Fruit fly (Drosophila melanogaster) whole organism, embryonic: ENCODE results near the gene Rab18.

Experiments used
- Atf6 ChIP-seq: fragments of 200-800 bp; sonication (Bioruptor generic); IDR thresholded peaks from 2 replicates; pipeline ENCODE4 v1.3.6; 2022; ENCODE audit warnings: missing biosample characterization, missing genetic modification characterization
- B-H1 ChIP-seq: fragments of 200-800 bp; sonication (Bioruptor generic); IDR thresholded peaks from 3 replicates; pipeline ENCODE4 v1.3.6; 2022; ENCODE audit warnings: missing biosample characterization, missing genetic modification characterization
- Bgb ChIP-seq: fragments of 200-800 bp; sonication (Bioruptor generic); IDR thresholded peaks from 2 replicates; pipeline ENCODE4 v1.3.6; 2022; ENCODE audit warnings: missing biosample characterization, missing genetic modification characterization; ENCODE audit not compliant: partially characterized antibody
- CG10147 ChIP-seq: fragments of 200-800 bp; sonication (Bioruptor generic); optimal IDR thresholded peaks from 2 replicates; lab custom pipeline; 2019; ENCODE audit warnings: missing biosample characterization, mild to moderate bottlenecking, missing genetic modification characterization, moderate library complexity
- CG10979 ChIP-seq: fragments of 200-800 bp; sonication (Bioruptor generic); optimal IDR thresholded peaks from 2 replicates; lab custom pipeline; 2018; ENCODE audit warnings: missing biosample characterization, mild to moderate bottlenecking, missing genetic modification characterization, moderate library complexity
- CG11398 ChIP-seq: fragments of 200-800 bp; sonication (Bioruptor generic); optimal IDR thresholded peaks from 2 replicates; lab custom pipeline; 2016; ENCODE audit warnings: missing biosample characterization, missing genetic modification characterization
- CG11456 ChIP-seq: fragments of 200-800 bp; sonication (Bioruptor generic); IDR thresholded peaks from 3 replicates; pipeline ENCODE4 v1.3.6; 2022; ENCODE audit warnings: missing biosample characterization, missing genetic modification characterization
- CG11696 ChIP-seq: fragments of 200-800 bp; sonication (Bioruptor generic); IDR thresholded peaks from 2 replicates; pipeline ENCODE4 v1.3.6; 2022; ENCODE audit warnings: missing biosample characterization, missing genetic modification characterization
- CG12071 ChIP-seq: fragments of 200-800 bp; sonication (Bioruptor generic); optimal IDR thresholded peaks from 3 replicates; lab custom pipeline; 2018; ENCODE audit warnings: missing biosample characterization, mild to moderate bottlenecking, missing genetic modification characterization
- CG12104 ChIP-seq: fragments of 200-800 bp; sonication (Bioruptor generic); optimal IDR thresholded peaks from 3 replicates; lab custom pipeline; 2016; ENCODE audit warnings: missing biosample characterization, missing genetic modification characterization
- CG12236 ChIP-seq: fragments of 200-800 bp; sonication (Bioruptor generic); optimal IDR thresholded peaks from 2 replicates; lab custom pipeline; 2016; ENCODE audit warnings: missing biosample characterization, missing genetic modification characterization
- CG12769 ChIP-seq: fragments of 200-800 bp; sonication (Bioruptor generic); optimal IDR thresholded peaks from 2 replicates; lab custom pipeline; 2019; ENCODE audit warnings: missing biosample characterization, mild to moderate bottlenecking, missing genetic modification characterization, moderate library complexity
- CG14014 ChIP-seq: fragments of 200-800 bp; sonication (Bioruptor generic); IDR thresholded peaks from 2 replicates; pipeline ENCODE4 v1.3.6; 2022; ENCODE audit warnings: missing biosample characterization, missing genetic modification characterization
- CG15514 ChIP-seq: fragments of 200-800 bp; sonication (Bioruptor generic); optimal IDR thresholded peaks from 3 replicates; lab custom pipeline; 2017; ENCODE audit warnings: missing biosample characterization, missing genetic modification characterization, mild to moderate bottlenecking, moderate library complexity, missing genetic modification reagents
- CG16779 ChIP-seq: fragments of 200-800 bp; sonication (Bioruptor generic); IDR thresholded peaks from 2 replicates; pipeline ENCODE4 v1.3.6; 2022; ENCODE audit warnings: missing biosample characterization, missing genetic modification characterization
- CG18011 ChIP-seq: fragments of 200-800 bp; sonication (Bioruptor generic); optimal IDR thresholded peaks from 2 replicates; lab custom pipeline; 2017; ENCODE audit warnings: missing biosample characterization, missing genetic modification characterization, mild to moderate bottlenecking, moderate library complexity, missing genotype
- CG2875 ChIP-seq: fragments of 200-800 bp; sonication (Bioruptor generic); optimal IDR thresholded peaks from 2 replicates; lab custom pipeline; 2017; ENCODE audit warnings: missing biosample characterization, mild to moderate bottlenecking, missing genetic modification characterization, missing genetic modification reagents
- CG3407 ChIP-seq: fragments of 200-800 bp; sonication (Bioruptor generic); optimal IDR thresholded peaks from 2 replicates; lab custom pipeline; 2018; ENCODE audit warnings: missing biosample characterization, mild to moderate bottlenecking, missing genetic modification characterization
- CG42726 ChIP-seq: fragments of 200-800 bp; sonication (Bioruptor generic); IDR thresholded peaks from 2 replicates; pipeline ENCODE4 v1.3.6; 2022; ENCODE audit warnings: missing biosample characterization, missing genetic modification characterization; ENCODE audit not compliant: partially characterized antibody
- CTCF ChIP-seq: fragments of 200-800 bp; sonication (Bioruptor generic); optimal IDR thresholded peaks from 2 replicates; lab custom pipeline; 2017; ENCODE audit warnings: missing biosample characterization, mild to moderate bottlenecking, missing genetic modification characterization, moderate library complexity
- CoRest ChIP-seq: fragments of 200-800 bp; sonication (Bioruptor generic); optimal IDR thresholded peaks from 3 replicates; lab custom pipeline; 2018; ENCODE audit warnings: missing biosample characterization, mild to moderate bottlenecking, missing genetic modification characterization, moderate library complexity
- Dip3 ChIP-seq: fragments of 200-800 bp; sonication (Bioruptor generic); optimal IDR thresholded peaks from 3 replicates; lab custom pipeline; 2016; ENCODE audit warnings: missing biosample characterization, missing genetic modification characterization
- Dll ChIP-seq: fragments of 200-800 bp; sonication (Bioruptor generic); IDR thresholded peaks from 4 replicates; pipeline ENCODE4 v1.3.6; 2022; ENCODE audit warnings: missing biosample characterization, missing genetic modification characterization; ENCODE audit not compliant: partially characterized antibody
- Doc2 ChIP-seq: fragments of 200-800 bp; sonication (Bioruptor generic); IDR thresholded peaks from 2 replicates; pipeline ENCODE4 v1.3.6; 2022; ENCODE audit warnings: missing biosample characterization, missing genetic modification characterization
- Dp ChIP-seq: fragments of 200-800 bp; sonication (Bioruptor generic); optimal IDR thresholded peaks from 2 replicates; lab custom pipeline; 2018; ENCODE audit warnings: missing biosample characterization, mild to moderate bottlenecking, missing genetic modification characterization, moderate library complexity
- Ets97D ChIP-seq: fragments of 200-800 bp; sonication (Bioruptor generic); optimal IDR thresholded peaks from 3 replicates; lab custom pipeline; 2016; ENCODE audit warnings: missing biosample characterization, missing genetic modification characterization
- Kr ChIP-seq: fragments of 200-800 bp; sonication (Bioruptor generic); optimal IDR thresholded peaks from 2 replicates; lab custom pipeline; 2017; ENCODE audit warnings: missing biosample characterization, mild to moderate bottlenecking, missing genetic modification characterization
- Meics ChIP-seq: fragments of 200-800 bp; sonication (Bioruptor generic); optimal IDR thresholded peaks from 2 replicates; lab custom pipeline; 2017; ENCODE audit warnings: missing biosample characterization, mild to moderate bottlenecking, missing genetic modification characterization
- Nf-YA ChIP-seq: fragments of 200-800 bp; sonication (Bioruptor generic); IDR thresholded peaks from 2 replicates; pipeline ENCODE4 v1.3.6; 2022; ENCODE audit warnings: missing biosample characterization, missing genetic modification characterization
- Scr ChIP-seq: fragments of 200-800 bp; sonication (Bioruptor generic); IDR thresholded peaks from 2 replicates; pipeline ENCODE4 v1.3.6; 2022; ENCODE audit warnings: missing biosample characterization, missing genetic modification characterization; ENCODE audit not compliant: partially characterized antibody
- Tbp ChIP-seq: fragments of >200 bp; optimal IDR thresholded peaks from 2 replicates; lab custom pipeline; 2018; ENCODE audit warnings: missing biosample characterization, missing genetic modification characterization
- Vsx1 ChIP-seq: fragments of 200-800 bp; sonication (Bioruptor generic); optimal IDR thresholded peaks from 2 replicates; lab custom pipeline; 2017; ENCODE audit warnings: missing biosample characterization, mild to moderate bottlenecking, missing genetic modification characterization, missing genetic modification reagents
- ara ChIP-seq: fragments of 200-800 bp; sonication (Bioruptor generic); IDR thresholded peaks from 2 replicates; pipeline ENCODE4 v1.3.6; 2022; ENCODE audit warnings: missing biosample characterization, missing genetic modification characterization
- az2 ChIP-seq: fragments of 200-800 bp; sonication (Bioruptor generic); optimal IDR thresholded peaks from 3 replicates; lab custom pipeline; 2016; ENCODE audit warnings: missing biosample characterization, missing genetic modification characterization
- eve ChIP-seq, 2 experiments: fragments of >200 bp; optimal IDR thresholded peaks; 2 replicates each; lab custom pipeline; 2017; ENCODE audit warnings: missing biosample characterization in 2 of 2, missing genetic modification characterization in 2 of 2
- eyg ChIP-seq: fragments of 200-800 bp; sonication (Bioruptor generic); optimal IDR thresholded peaks from 3 replicates; lab custom pipeline; 2016; ENCODE audit warnings: missing biosample characterization, missing genetic modification characterization
- gt ChIP-seq: fragments of 200-800 bp; sonication (Bioruptor generic); IDR thresholded peaks from 2 replicates; pipeline ENCODE4 v1.3.6; 2022; ENCODE audit warnings: missing biosample characterization, missing genetic modification characterization
- insv ChIP-seq, 2 experiments: fragments of 200-800 bp; sonication (Bioruptor generic); optimal IDR thresholded peaks; 3 replicates each; lab custom pipeline; 2016 to 2018; ENCODE audit warnings: missing biosample characterization in 2 of 2, missing genetic modification characterization in 2 of 2
- lmd ChIP-seq: fragments of 200-800 bp; sonication (Bioruptor generic); IDR thresholded peaks from 2 replicates; pipeline ENCODE4 v1.3.6; 2022; ENCODE audit warnings: missing biosample characterization, missing genetic modification characterization
- lov ChIP-seq, 2 experiments: fragments of 200-800 bp in 1 of 2; fragments of >200 bp in 1 of 2; sonication (Bioruptor generic) in 1 of 2; IDR thresholded peaks in 1 of 2; optimal IDR thresholded peaks in 1 of 2; 2 replicates in 1 of 2; 3 replicates in 1 of 2; pipeline versions ENCODE4 v1.3.6 to Lab custom; 2017 to 2022; ENCODE audit warnings: missing biosample characterization in 1 of 2, missing genetic modification characterization in 1 of 2
- maf-S ChIP-seq: fragments of 200-800 bp; sonication (Bioruptor generic); optimal IDR thresholded peaks from 2 replicates; lab custom pipeline; 2016; ENCODE audit warnings: missing biosample characterization, missing genetic modification characterization
- otp ChIP-seq: fragments of 200-800 bp; sonication (Bioruptor generic); IDR thresholded peaks from 3 replicates; pipeline ENCODE4, ENCODE4 v1.3.6; 2022; ENCODE audit warnings: missing biosample characterization, missing genetic modification characterization
- pan ChIP-seq, 4 experiments: fragments of >200 bp in 3 of 4; fragments of 200-800 bp in 1 of 4; sonication (Bioruptor generic) in 1 of 4; optimal IDR thresholded peaks in 3 of 4; IDR thresholded peaks in 1 of 4; 2 replicates each; pipeline versions ENCODE4 v1.3.6 to Lab custom; 2017 to 2022; ENCODE audit warnings: missing biosample characterization in 2 of 4, missing genetic modification characterization in 2 of 4, mixed read lengths in 1 of 4
- phol ChIP-seq: fragments of 200-800 bp; sonication (Bioruptor generic); optimal IDR thresholded peaks from 3 replicates; lab custom pipeline; 2018; ENCODE audit warnings: missing biosample characterization, mild to moderate bottlenecking, missing genetic modification characterization, moderate library complexity
- ranshi ChIP-seq: fragments of 200-800 bp; sonication (Bioruptor generic); IDR thresholded peaks from 2 replicates; pipeline ENCODE4 v1.3.6; 2022; ENCODE audit warnings: missing biosample characterization, missing genetic modification characterization
- stc ChIP-seq: fragments of 200-800 bp; sonication (Bioruptor generic); IDR thresholded peaks from 2 replicates; pipeline ENCODE4 v1.3.6; 2022; ENCODE audit warnings: missing biosample characterization, missing genetic modification characterization
- tin ChIP-seq: fragments of 200-800 bp; sonication (Bioruptor generic); optimal IDR thresholded peaks from 3 replicates; lab custom pipeline; 2016; ENCODE audit warnings: missing biosample characterization, missing genetic modification characterization
- trh ChIP-seq: fragments of 200-800 bp; sonication (Bioruptor generic); optimal IDR thresholded peaks from 2 replicates; lab custom pipeline; 2016; ENCODE audit warnings: missing biosample characterization, missing genetic modification characterization
- wor ChIP-seq: fragments of 200-800 bp; sonication (Bioruptor generic); IDR thresholded peaks from 2 replicates; pipeline ENCODE4 v1.3.6; 2022; ENCODE audit warnings: missing biosample characterization, missing genetic modification characterization
- zfh2 ChIP-seq: fragments of 200-800 bp; sonication (Bioruptor generic); optimal IDR thresholded peaks from 2 replicates; lab custom pipeline; 2016; ENCODE audit warnings: missing biosample characterization, missing genetic modification characterization

Gene Rab18

dm6 chrX:5648437-5648959 lies 23.1 kb downstream of the Rab18 start, which contains the start of gene OtopLa (continued):
- TF ChIP-seq trh (GFP tag; lab: Kevin White, UChicago) (peak; percentile 37), CG2875 (GFP tag; lab: Kevin White, UChicago) (peak; percentile 84), lmd (GFP tag; lab: Robert Waterston, UW) (peak; percentile 84), az2 (peak; percentile 84), CG10979 (tag; lab: Kevin White, UChicago) (peak; percentile 88), Atf6 (GFP tag; lab: Robert Waterston, UW) (peak; percentile 81), CG12769 (tag; lab: Kevin White, UChicago) (no peak), CTCF (GFP tag; lab: Kevin White, UChicago) (peak; percentile 52), Dll (no peak), gt (GFP tag; lab: Robert Waterston, UW) (peak; percentile 53; the same call in 1 of the 2 replicates), CG14014 (GFP tag; lab: Robert Waterston, UW) (peak; percentile 83), CG16779 (peak; percentile 62; the same call in 1 of the 2 replicates), CG18011 (GFP tag; lab: Kevin White, UChicago) (peak; percentile 20), B-H1 (GFP tag; lab: Robert Waterston, UW) (peak; percentile 71), Nf-YA (GFP tag; lab: Robert Waterston, UW) (peak; percentile 84), Dp (no peak), lov (optimal IDR thresholded peaks at IDR 0.05; lab: Kevin White, UChicago) (no peak), lov (GFP tag; IDR thresholded peaks at IDR 0.05; lab: Robert Waterston, UW) (peak; percentile 85), CG11456 (peak; percentile 81), eyg (GFP tag; lab: Kevin White, UChicago) (peak; percentile 78), tin (GFP tag; lab: Kevin White, UChicago) (peak; percentile 84), Kr (GFP tag; lab: Kevin White, UChicago) (no peak), CG11398 (peak; percentile 45), ranshi (peak; percentile 85), CG15514 (GFP tag; lab: Kevin White, UChicago) (peak; percentile 65), CG11696 (GFP tag; lab: Robert Waterston, UW) (peak; percentile 50), CG12104 (GFP tag; lab: Kevin White, UChicago) (peak; percentile 65), Scr (GFP tag; lab: Robert Waterston, UW) (no peak), CG12236 (GFP tag; lab: Kevin White, UChicago) (peak; percentile 62), Ets97D (GFP tag; lab: Kevin White, UChicago) (peak; percentile 56), pan (optimal IDR thresholded peaks at IDR 0.05; lab: Kevin White, UChicago) (no peak), pan (GFP tag; optimal IDR thresholded peaks at IDR 0.05 in 1 of 2, IDR thresholded peaks at IDR 0.05 in 1 of 2) (peak in 1 of 2 experiments; percentile 87), Tbp (no peak), CG10147 (GFP tag; lab: Kevin White, UChicago) (peak; percentile 84), Doc2 (GFP tag; lab: Robert Waterston, UW) (no peak), otp (GFP tag; lab: Robert Waterston, UW) (peak; percentile 87), Bgb (GFP tag; lab: Robert Waterston, UW) (no peak), CG12071 (GFP tag; lab: Kevin White, UChicago) (peak; percentile 74), Dip3 (peak; percentile 35), CG3407 (peak; percentile 80), phol (tag; lab: Kevin White, UChicago) (peak; percentile 87), zfh2 (peak; percentile 26), CoRest (tag; lab: Kevin White, UChicago) (peak; percentile 75), Vsx1 (GFP tag; lab: Kevin White, UChicago) (peak; percentile 55), insv (GFP tag; optimal IDR thresholded peaks at IDR 0.05; lab: Kevin White, UChicago) (no peak), Meics (GFP tag; lab: Kevin White, UChicago) (peak; percentile 82), wor (GFP tag; lab: Robert Waterston, UW) (peak; percentile 78), CG42726 (GFP tag; lab: Robert Waterston, UW) (no peak), maf-S (GFP tag; lab: Kevin White, UChicago) (peak; percentile 56), eve (GFP tag; optimal IDR thresholded peaks at IDR 0.05; lab: Kevin White, UChicago) (no peak), ara (peak; percentile 91), stc (GFP tag; lab: Robert Waterston, UW) (peak; percentile 85)
